Worm (Caenorhabditis elegans): ENCODE measurements around the gene clec-163.
"Not testable (repeated sequence)": the region's sequence is repeated elsewhere in the genome, so short reads cannot be mapped to it uniquely, and the experiment has no call there.

Gene clec-163

DNA sequence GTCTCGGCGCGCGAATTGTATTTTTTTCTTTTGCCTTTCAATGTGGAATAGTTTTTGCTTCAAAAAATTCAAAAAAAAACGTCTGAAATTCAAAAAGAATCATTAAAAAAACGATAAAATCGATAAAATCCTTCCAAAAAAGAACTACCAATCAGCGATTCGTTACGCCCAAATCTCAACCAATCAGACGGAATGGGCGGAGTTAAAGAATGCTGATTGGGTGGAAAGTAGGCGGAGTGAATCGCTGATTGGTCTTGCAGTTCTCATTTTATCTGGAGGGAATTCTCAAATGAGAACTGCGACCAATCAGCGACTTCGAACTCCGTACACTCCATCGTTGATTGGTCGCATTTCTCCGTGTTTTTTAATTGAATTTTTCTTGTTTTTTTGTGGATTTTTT is 11.0 kb downstream of the clec-163 start:
- no peak for TF ChIP-seq unc-62 (GFP tag; optimal IDR thresholded peaks at IDR 0.05)

DNA sequence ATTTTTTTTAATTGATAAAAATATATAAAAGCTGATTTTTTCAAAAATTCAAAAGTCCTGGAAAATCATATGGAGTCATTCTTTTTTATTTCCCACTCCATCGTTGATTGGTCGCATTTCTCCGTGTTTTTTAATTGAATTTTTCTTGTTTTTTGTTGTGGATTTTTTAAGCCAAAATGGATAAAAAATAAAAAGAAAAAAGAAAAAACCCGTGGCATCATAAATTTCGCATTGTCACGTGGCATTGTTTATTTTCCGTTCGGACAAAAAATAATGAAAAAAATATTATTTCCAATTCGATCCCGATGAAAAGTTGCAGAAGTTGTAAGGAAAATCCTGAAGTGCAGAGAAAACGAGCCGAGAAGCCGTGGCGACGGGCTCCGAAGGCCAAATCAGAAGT is 11.5 kb downstream of the clec-163 start, which contains the start of gene klp-7:
Gene klp-7, plus strand, starts transcription at position 301 of the 400 bp plus-strand sequence.
- TF ChIP-seq unc-62 (GFP tag; optimal IDR thresholded peaks at IDR 0.05): not testable (repeated sequence)

DNA sequence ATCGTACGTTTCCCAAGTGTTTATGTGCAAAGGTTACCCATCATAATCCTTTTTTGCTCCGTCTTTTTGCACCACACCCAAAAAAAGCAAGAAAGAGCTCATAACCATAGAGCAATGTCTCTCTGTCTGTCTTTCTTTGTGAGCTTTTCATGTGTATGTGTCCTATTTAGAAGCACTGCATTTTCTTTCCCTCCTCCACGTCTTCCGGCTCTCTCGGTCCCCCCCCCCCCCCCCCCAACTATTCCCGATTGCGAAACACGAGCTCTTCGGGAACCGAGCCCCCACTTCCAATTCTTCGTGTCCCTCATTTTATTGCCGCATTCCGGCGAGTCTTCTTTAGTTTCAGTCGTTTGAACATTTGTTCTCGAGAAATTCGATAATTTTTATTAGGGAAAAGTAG is 12.7 kb downstream of the clec-163 start:
- no peak for TF ChIP-seq unc-62 (GFP tag; optimal IDR thresholded peaks at IDR 0.05)

DNA sequence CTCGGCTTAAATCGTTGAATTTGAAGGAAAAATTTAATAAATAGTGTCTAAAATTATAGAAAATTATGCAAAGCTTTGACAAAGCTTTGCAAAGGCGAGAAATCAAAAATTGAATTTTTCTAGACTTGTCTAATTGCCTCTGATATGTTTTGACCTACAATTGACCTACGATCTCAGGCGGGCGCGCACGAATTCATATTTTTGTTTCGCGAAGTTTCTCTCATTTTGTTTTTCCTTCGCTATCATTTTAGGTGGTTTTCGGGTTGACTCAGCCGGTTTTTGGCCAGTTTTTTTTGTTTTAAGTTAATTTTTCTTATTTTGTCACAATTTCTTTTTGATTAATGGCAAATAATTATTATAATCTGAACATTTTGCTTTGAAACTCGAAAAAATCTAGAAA is 13.1 kb downstream of the clec-163 start:
- no peak for TF ChIP-seq unc-62 (GFP tag; optimal IDR thresholded peaks at IDR 0.05)

DNA sequence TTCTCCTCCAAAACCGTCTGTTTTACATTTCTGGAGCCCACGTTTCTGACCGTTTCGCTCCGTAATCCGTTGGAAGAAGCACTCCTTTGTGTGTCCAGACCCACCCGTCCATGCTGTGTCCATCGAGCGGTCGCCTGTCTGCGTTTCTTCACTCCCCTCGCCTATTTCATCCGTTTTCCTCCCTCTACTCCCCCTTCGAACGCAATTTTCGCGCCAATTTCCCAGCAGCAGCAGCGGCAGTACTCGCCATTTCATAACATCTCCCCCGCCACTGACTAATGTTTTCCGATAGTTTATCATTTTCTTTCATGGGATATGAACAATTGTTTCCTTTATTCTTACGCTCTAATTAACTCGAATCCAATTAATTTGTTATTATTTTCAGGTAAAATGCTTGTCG is 13.8 kb downstream of the clec-163 start:
- TF ChIP-seq unc-62 (GFP tag; optimal IDR thresholded peaks at IDR 0.05): no peak

DNA sequence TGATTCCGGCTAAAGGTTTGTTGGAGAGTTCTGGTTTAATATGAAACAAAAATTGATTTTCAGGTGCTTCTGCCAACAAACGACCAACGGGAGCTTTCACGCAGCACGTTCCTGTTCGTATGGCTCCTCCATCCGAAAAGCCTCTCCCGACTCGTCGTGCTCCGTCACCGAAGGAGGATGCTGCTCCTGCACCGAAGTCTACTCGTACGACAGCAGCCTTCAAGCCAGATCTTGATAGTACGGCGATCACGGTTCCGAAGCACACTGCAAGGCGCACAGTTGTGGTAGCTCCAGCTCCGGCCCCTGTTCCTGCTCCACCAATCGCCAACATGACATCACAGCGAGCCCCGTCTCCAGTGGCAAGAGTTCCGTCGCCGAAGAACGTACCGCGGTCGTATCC is 14.7 kb downstream of the clec-163 start:
- no peak for TF ChIP-seq unc-62 (GFP tag; optimal IDR thresholded peaks at IDR 0.05)

DNA sequence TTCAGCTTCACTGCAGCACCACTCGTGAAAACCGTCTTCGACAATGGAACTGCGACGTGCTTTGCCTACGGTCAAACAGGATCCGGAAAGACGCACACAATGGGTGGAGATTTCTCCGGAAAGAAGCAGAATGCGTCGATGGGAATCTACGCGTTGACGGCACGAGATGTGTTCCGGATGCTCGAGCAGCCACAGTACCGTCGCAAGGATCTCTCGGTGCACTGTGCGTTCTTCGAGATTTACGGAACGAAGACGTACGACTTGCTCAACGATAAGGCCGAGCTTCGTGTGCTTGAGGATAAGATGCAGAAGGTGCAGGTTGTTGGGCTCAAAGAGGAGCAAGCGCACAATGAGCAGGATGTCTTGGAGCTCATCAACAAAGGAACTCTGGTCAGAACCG is 15.4 kb downstream of the clec-163 start:
- TF ChIP-seq unc-62 (GFP tag; optimal IDR thresholded peaks at IDR 0.05): no peak

DNA sequence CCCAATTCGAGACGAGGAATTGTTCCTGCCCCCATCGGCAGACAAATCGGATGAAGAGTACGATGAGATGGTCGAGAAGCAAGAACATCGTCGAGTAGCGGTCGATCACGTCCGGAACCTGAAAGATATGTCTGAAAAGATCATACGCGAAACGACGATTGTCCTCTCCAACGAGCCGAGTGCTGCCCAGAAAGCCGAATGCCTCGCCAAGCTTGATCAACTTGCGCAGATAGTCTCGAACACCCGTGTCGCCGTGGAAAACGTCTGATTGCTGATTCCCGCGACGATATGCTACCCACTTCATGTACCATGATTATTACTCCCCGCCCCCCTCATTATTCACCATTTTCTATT is 16.3 kb downstream of the clec-163 start:
- no peak for TF ChIP-seq unc-62 (GFP tag; optimal IDR thresholded peaks at IDR 0.05)

DNA sequence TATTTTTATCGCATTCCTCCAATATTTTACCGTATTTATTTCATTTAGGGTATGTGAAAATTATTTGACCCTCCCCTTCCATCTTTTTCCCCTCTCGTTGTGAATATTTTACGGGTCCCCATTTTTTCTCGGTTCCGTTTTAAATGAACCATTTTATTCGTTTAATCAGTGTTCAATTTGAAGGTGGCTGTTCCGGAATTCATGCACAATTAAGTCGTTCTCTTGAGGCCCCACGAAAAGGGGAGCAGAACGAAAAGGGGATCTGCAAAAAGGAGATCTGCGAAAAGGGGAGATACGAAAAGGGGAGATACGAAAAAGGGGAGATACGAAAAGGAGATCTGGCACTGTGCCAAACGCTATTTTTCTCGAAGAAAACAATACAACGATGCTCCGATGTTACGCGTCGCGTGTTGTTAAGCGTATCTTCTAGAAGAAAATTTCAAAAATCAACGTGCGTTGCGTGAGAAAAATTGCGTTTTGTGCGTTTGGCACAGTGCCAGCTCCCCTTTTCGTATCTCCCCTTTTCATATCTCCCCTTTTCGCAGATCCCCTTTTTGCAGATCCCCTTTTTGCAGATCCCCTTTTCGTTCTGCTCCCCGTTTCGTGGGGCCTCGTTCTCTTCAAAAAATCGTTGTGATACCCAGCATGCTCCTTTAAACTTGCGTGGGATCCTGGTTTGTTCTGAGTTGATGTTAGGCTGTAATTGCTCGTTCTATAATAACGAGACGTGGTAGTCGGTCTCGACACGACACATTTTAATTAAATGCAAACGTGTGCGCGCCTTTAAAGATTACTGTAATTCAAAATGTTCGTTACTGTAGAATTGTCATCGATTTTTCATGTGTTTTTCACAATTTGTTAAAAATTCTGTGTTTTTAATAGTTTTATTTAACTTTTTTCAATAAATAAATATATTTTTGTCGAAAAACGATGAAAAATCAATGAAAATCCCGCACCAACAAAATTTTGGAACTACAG is 17.0 kb downstream of the clec-163 start:
- TF ChIP-seq unc-62 (GFP tag; optimal IDR thresholded peaks at IDR 0.05): no peak

DNA sequence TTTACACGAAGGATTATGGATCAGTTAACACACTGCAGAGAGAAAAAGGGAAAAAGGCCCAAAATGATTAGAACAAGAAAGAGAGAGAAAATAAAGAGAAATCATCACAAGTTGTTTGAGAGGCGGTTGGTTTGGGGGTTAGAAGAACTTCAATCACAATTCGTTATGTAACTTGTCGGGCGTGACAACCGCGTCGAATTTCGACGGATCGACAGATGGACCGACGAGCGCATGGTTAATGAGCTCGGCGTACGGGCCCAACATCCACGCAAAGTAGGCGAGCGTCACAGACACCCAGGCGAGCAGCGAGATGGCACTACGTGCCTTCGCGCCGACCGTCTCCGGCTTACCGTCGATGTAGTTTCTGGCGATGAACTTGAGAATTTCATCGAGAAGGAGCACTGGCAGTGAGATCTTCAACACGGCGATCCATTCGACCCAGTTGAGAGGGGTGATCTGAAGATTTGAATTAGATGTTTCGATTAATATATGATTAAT is 18.7 kb downstream of the clec-163 start:
- TF ChIP-seq unc-62 (GFP tag; optimal IDR thresholded peaks at IDR 0.05): no peak

DNA sequence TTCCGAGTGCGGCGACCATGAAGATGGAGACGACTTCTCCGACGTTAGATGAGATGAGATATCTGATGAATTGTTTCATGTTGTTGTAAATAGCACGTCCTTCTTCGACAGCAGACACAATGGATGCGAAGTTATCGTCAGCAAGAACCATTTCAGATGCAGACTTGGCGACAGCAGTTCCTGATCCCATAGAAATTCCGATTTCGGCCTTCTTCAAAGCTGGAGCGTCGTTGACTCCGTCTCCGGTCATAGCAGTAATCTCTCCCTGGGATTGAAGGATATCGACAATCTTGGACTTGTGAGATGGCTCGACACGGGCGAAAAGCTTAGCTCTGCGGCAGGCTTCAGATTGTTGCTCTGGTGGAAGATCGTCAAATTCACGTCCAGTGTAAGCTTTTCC is 19.7 kb downstream of the clec-163 start:
- no peak for TF ChIP-seq unc-62 (GFP tag; optimal IDR thresholded peaks at IDR 0.05)

DNA sequence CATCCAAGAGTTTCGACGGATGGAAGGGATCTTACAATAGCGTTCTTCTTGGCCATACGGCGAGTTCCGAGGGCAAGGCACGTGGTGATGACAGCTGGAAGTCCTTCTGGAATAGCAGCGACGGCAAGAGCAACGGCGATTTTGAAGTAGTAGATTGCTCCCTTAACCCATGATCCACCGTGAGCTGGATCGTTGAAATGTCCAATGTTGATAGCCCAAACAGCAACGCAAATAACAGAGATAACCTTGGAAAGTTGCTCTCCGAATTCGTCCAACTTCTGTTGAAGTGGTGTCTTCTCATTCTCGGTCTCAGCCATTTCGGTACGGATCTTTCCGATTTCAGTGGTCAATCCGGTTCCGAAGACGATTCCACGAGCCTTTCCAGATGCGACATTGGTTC is 21.1 kb downstream of the clec-163 start:
- no peak for TF ChIP-seq unc-62 (GFP tag; optimal IDR thresholded peaks at IDR 0.05)

DNA sequence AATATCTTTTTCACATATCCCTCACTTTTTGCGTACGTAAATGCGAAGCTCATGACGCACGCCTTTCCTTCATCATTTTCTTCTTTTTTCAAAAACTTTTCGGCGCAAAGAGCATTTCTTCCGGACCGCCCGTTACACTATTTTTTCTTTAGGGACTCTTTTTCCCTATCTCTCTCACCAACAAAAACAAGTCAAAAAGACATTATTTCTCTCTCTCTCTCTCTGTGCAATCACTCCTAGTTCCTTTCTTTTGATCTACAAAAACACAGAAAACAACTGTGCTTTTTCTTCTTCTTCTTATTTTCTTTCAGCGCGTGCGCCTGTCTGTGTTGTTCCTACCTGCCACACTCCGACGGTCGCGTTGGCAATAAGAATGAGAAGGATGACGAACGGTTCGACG is 21.9 kb downstream of the clec-163 start:
- TF ChIP-seq unc-62 (GFP tag; optimal IDR thresholded peaks at IDR 0.05): no peak

DNA sequence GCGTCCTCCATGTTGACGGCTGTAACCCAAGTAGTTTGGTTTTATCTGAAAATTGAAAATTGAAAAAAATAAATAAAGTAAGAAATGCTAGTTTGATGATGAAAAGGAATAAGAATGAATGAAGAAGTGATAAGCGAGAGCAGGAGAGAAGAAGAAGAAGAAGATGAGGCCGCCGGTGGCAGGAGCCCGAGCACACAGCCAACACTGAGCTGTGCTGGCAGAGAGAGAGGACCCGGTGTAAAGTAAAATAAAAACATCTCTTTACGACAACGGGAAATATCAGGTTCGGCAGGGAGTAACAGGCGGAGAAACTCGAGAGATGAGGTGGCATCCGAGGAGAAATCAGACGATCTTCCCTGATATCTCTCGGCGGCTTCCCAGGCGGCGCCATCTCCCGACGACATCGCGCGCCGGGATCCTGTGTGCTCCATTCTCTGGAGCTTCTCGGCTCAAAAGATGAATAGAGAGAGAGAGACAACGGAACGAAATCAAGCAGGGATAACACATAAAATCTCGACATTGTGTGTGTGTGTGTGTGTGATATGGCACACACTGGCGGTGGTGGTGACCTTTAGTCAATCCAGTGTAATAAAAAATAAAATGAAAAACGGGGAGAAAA is 22.8 kb downstream of the clec-163 start, which contains the start of gene sca-1:
Gene sca-1, minus strand, starts transcription at position 51 of the 619 bp plus-strand sequence.
- no peak for TF ChIP-seq unc-62 (GFP tag; optimal IDR thresholded peaks at IDR 0.05)

DNA sequence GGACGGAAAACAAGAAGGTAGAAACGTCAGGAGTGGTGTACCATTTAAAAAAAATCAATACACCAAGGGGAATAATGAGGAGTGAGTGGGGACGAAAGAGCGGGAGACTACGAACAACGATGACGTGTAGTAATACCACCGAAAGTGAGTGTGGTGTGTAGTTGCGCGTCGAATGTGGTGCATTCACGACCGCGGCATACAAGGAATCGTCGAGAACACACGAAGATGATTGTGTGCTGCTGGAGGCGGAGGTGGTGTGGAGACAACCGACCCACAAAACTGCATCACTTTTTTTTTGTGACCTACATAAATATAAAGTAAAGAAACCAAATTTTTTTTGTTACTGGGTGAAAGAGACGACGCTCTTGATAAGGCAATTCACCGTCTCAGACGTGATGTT is 24.2 kb downstream of the clec-163 start:
- TF ChIP-seq unc-62 (GFP tag; optimal IDR thresholded peaks at IDR 0.05): no peak

DNA sequence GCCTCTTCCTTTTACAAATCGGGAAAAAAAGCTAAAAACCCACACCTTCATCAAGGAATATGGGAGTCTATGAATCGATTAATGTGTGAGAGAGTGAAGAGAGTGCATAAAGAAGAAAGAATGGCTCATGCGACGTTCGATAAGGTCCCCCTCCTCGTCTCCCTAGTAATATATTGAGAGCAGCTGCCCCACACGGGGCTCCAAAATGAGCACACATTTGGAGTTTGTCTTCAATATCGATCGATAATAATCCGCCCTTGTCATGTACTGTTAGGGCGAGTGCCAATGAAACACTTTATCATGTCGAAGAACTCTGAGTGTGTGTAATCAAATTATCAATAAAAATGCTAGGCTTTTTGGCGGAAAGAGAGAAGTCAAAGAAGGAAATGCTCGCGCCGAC is 25.1 kb downstream of the clec-163 start:
- no peak for TF ChIP-seq unc-62 (GFP tag; optimal IDR thresholded peaks at IDR 0.05)

DNA sequence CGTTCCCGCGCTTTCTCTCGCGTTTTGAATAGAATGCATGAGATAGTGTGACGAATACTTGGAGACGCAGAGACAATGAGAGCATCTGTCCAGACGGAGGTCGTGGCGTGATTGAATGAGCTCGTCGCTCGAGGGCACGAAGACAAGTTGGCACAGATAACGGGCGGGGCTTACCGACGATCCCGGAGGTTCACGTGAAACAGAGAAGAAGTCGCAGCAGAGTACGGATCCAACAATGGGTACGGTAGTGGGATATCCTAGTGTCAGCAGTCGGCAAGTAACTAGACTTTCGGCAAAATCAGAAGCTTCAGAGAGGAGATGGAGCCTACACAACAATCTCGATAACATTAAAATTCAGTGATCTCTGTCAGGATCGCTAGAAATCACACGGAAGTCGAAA is 25.6 kb downstream of the clec-163 start:
- TF ChIP-seq unc-62 (GFP tag; optimal IDR thresholded peaks at IDR 0.05): no peak

All from whole organism, dauer.